Fruit fly (Drosophila melanogaster) whole organism, embryonic: ENCODE measurements around the gene CG16723.

Experiments
- Atf3 ChIP-seq: fragments of 200-800 bp; sonication (Bioruptor generic); optimal IDR thresholded peaks from 3 replicates; lab custom pipeline; 2016; ENCODE audit warnings: missing biosample characterization, missing genetic modification characterization
- CG10321 ChIP-seq: fragments of 200-800 bp; sonication (Bioruptor generic); IDR thresholded peaks from 2 replicates; pipeline ENCODE4 v1.3.6; 2022; ENCODE audit warnings: missing biosample characterization, missing genetic modification characterization
- CG10431 ChIP-seq: fragments of 200-800 bp; sonication (Bioruptor generic); optimal IDR thresholded peaks from 3 replicates; lab custom pipeline; 2018; ENCODE audit warnings: missing biosample characterization, mild to moderate bottlenecking, missing genetic modification characterization
- CG10462 ChIP-seq: fragments of 200-800 bp; sonication (Bioruptor generic); optimal IDR thresholded peaks from 2 replicates; lab custom pipeline; 2016; ENCODE audit warnings: missing biosample characterization, missing genetic modification characterization
- CG14860 ChIP-seq: fragments of 200-800 bp; sonication (Bioruptor generic); IDR thresholded peaks from 3 replicates; pipeline ENCODE4 v1.3.6; 2022; ENCODE audit warnings: missing biosample characterization, missing genetic modification characterization; ENCODE audit not compliant: partially characterized antibody
- CG14965 ChIP-seq: fragments of 200-800 bp; sonication (Bioruptor generic); optimal IDR thresholded peaks from 2 replicates; lab custom pipeline; 2016; ENCODE audit warnings: missing biosample characterization, missing genetic modification characterization, borderline replicate concordance
- CG31441 ChIP-seq: fragments of 200-800 bp; sonication (Bioruptor generic); IDR thresholded peaks from 2 replicates; pipeline ENCODE4 v1.3.6; 2022; ENCODE audit warnings: missing biosample characterization, missing genetic modification characterization
- CG32772 ChIP-seq: fragments of 200-800 bp; sonication (Bioruptor generic); IDR thresholded peaks from 2 replicates; pipeline ENCODE4 v1.3.6; 2022; ENCODE audit warnings: missing biosample characterization, missing genetic modification characterization
- CG34224 ChIP-seq: fragments of 200-800 bp; sonication (Bioruptor generic); IDR thresholded peaks from 3 replicates; pipeline ENCODE4 v1.3.6; 2022; ENCODE audit warnings: missing biosample characterization, missing genetic modification characterization; ENCODE audit not compliant: partially characterized antibody
- CG4854 ChIP-seq: fragments of 200-800 bp; sonication (Bioruptor generic); optimal IDR thresholded peaks from 2 replicates; lab custom pipeline; 2016; ENCODE audit warnings: missing biosample characterization, missing genetic modification characterization, inconsistent platforms
- CG6791 ChIP-seq: fragments of 200-800 bp; sonication (Bioruptor generic); IDR thresholded peaks from 3 replicates; pipeline ENCODE4 v1.3.6; 2022; ENCODE audit warnings: missing biosample characterization, missing genetic modification characterization; ENCODE audit not compliant: partially characterized antibody
- CG7357 ChIP-seq: fragments of 200-800 bp; sonication (Bioruptor generic); IDR thresholded peaks from 3 replicates; pipeline ENCODE4 v1.3.6; 2022; ENCODE audit warnings: missing biosample characterization, missing genetic modification characterization
- CG8089 ChIP-seq: fragments of 200-800 bp; sonication (Bioruptor generic); optimal IDR thresholded peaks from 3 replicates; lab custom pipeline; 2016; ENCODE audit warnings: missing biosample characterization, missing genetic modification characterization
- CG8388 ChIP-seq: fragments of 200-800 bp; sonication (Bioruptor generic); optimal IDR thresholded peaks from 2 replicates; lab custom pipeline; 2019; ENCODE audit warnings: missing biosample characterization, mild to moderate bottlenecking, missing genetic modification characterization, moderate library complexity
- D19B ChIP-seq: fragments of 200-800 bp; sonication (Bioruptor generic); optimal IDR thresholded peaks from 2 replicates; lab custom pipeline; 2017; ENCODE audit warnings: missing biosample characterization, mild to moderate bottlenecking, missing genetic modification characterization
- Dbx ChIP-seq: fragments of 200-800 bp; sonication (Bioruptor generic); IDR thresholded peaks from 3 replicates; pipeline ENCODE4 v1.3.6; 2022; ENCODE audit warnings: missing biosample characterization, missing genetic modification characterization
- H15 ChIP-seq: fragments of 200-800 bp; sonication (Bioruptor generic); IDR thresholded peaks from 3 replicates; pipeline ENCODE4 v1.3.6; 2022; ENCODE audit warnings: missing biosample characterization, missing genetic modification characterization
- Hr3 ChIP-seq: fragments of 200-800 bp; sonication (Bioruptor generic); optimal IDR thresholded peaks from 3 replicates; lab custom pipeline; 2016; ENCODE audit warnings: missing biosample characterization, missing genetic modification characterization
- MBD-R2 ChIP-seq: fragments of 200-800 bp; sonication (Bioruptor generic); IDR thresholded peaks from 2 replicates; pipeline ENCODE4 v1.3.6; 2022; ENCODE audit warnings: missing biosample characterization, missing genetic modification characterization
- MESR4 ChIP-seq: fragments of 200-800 bp; sonication (Bioruptor generic); optimal IDR thresholded peaks from 2 replicates; lab custom pipeline; 2018; ENCODE audit warnings: missing biosample characterization, mild to moderate bottlenecking, missing genetic modification characterization, moderate library complexity
- YL-1 ChIP-seq: fragments of 200-800 bp; sonication (Bioruptor generic); optimal IDR thresholded peaks from 3 replicates; lab custom pipeline; 2017; ENCODE audit warnings: missing biosample characterization, mild to moderate bottlenecking, missing genetic modification characterization
- ab ChIP-seq: fragments of 200-800 bp; sonication (Bioruptor generic); optimal IDR thresholded peaks from 2 replicates; lab custom pipeline; 2016; ENCODE audit warnings: missing biosample characterization, missing genetic modification characterization
- cas ChIP-seq: fragments of 200-800 bp; sonication (Bioruptor generic); IDR thresholded peaks from 2 replicates; pipeline ENCODE4 v1.3.6; 2022; ENCODE audit warnings: missing biosample characterization, missing genetic modification characterization
- chinmo ChIP-seq: fragments of 200-800 bp; sonication (Bioruptor generic); IDR thresholded peaks from 4 replicates; pipeline ENCODE4 v1.3.6; 2022; ENCODE audit warnings: missing biosample characterization, missing genetic modification characterization; ENCODE audit not compliant: partially characterized antibody
- cwo ChIP-seq: fragments of 200-800 bp; sonication (Bioruptor generic); optimal IDR thresholded peaks from 3 replicates; lab custom pipeline; 2017; ENCODE audit warnings: missing biosample characterization, missing genetic modification characterization, mild to moderate bottlenecking, moderate library complexity, missing genetic modification reagents
- exex ChIP-seq: fragments of 200-800 bp; sonication (Bioruptor generic); optimal IDR thresholded peaks from 4 replicates; lab custom pipeline; 2018; ENCODE audit warnings: missing biosample characterization, mild to moderate bottlenecking, missing genetic modification characterization, moderate library complexity
- knrl ChIP-seq: fragments of 200-800 bp; sonication (Bioruptor generic); IDR thresholded peaks from 3 replicates; pipeline ENCODE4 v1.3.6; 2022; ENCODE audit warnings: missing biosample characterization, missing genetic modification characterization; ENCODE audit not compliant: partially characterized antibody
- mld ChIP-seq: fragments of 200-800 bp; sonication (Bioruptor generic); IDR thresholded peaks from 3 replicates; pipeline ENCODE4 v1.3.6; 2022; ENCODE audit warnings: missing biosample characterization, missing genetic modification characterization; ENCODE audit not compliant: partially characterized antibody
- sisA ChIP-seq: fragments of 200-800 bp; sonication (Bioruptor generic); IDR thresholded peaks from 2 replicates; pipeline ENCODE4 v1.3.6; 2022; ENCODE audit warnings: missing biosample characterization, missing genetic modification characterization
- sug ChIP-seq: fragments of 200-800 bp; optimal IDR thresholded peaks from 2 replicates; lab custom pipeline; 2019; ENCODE audit warnings: missing biosample characterization, mild to moderate bottlenecking, missing genetic modification characterization, moderate library complexity
- trh ChIP-seq: fragments of 200-800 bp; sonication (Bioruptor generic); optimal IDR thresholded peaks from 2 replicates; lab custom pipeline; 2016; ENCODE audit warnings: missing biosample characterization, missing genetic modification characterization
- unc-4 ChIP-seq: fragments of 200-800 bp; sonication (Bioruptor generic); IDR thresholded peaks from 2 replicates; pipeline ENCODE4 v1.3.6; 2022; ENCODE audit warnings: missing biosample characterization, missing genetic modification characterization; ENCODE audit not compliant: partially characterized antibody

The CG16723 gene

dm6 chr3R:23601346-23601817 is 5.3 kb upstream of the CG16723 start (continued):
- no peak for TF ChIP-seq CG14965
- TF ChIP-seq cas (GFP tag; lab: Robert Waterston, UW): no peak
- 0 out of 2 replicates have a peak, but pooled peaks have one; percentile 7 for TF ChIP-seq MBD-R2 (GFP tag; lab: Robert Waterston, UW)
- TF ChIP-seq Dbx (GFP tag; lab: Robert Waterston, UW): peak; percentile 13; the same call in 1 of the 3 replicates
- no peak for TF ChIP-seq CG10431 (GFP tag; lab: Kevin White, UChicago)
- peak; percentile 49; the same call in 1 of the 3 replicates for TF ChIP-seq mld (GFP tag; lab: Robert Waterston, UW)
- TF ChIP-seq unc-4 (GFP tag; lab: Robert Waterston, UW): peak; percentile 48; the same call in 1 of the 2 replicates
- TF ChIP-seq knrl (GFP tag; lab: Robert Waterston, UW): peak; percentile 54; the same call in 2 of the 3 replicates
- TF ChIP-seq Hr3 (GFP tag; lab: Kevin White, UChicago): no peak
- TF ChIP-seq CG32772 (GFP tag; lab: Robert Waterston, UW): no peak
- peak; percentile 55; the same call in 1 of the 2 replicates for TF ChIP-seq CG10321 (GFP tag; lab: Robert Waterston, UW)
- TF ChIP-seq Atf3 (GFP tag; lab: Kevin White, UChicago): no peak
- no peak for TF ChIP-seq sisA (GFP tag; lab: Robert Waterston, UW)
- peak; percentile 59; the same call in 2 of the 3 replicates for TF ChIP-seq CG34224 (GFP tag; lab: Robert Waterston, UW)
- TF ChIP-seq, all 482 proteins: peak for 50

- no peak for TF ChIP-seq ab (GFP tag; lab: Kevin White, UChicago)
- 0 out of 3 replicates have a peak, but pooled peaks have one; percentile 30 for TF ChIP-seq CG7357 (GFP tag; lab: Robert Waterston, UW)
- TF ChIP-seq exex: peak; percentile 20
- TF ChIP-seq CG8388 (GFP tag; lab: Kevin White, UChicago): no peak
- no peak for TF ChIP-seq chinmo
- no peak for TF ChIP-seq cwo (GFP tag; lab: Kevin White, UChicago)
- no peak for TF ChIP-seq mld (GFP tag; lab: Robert Waterston, UW)
- TF ChIP-seq trh (GFP tag; lab: Kevin White, UChicago): no peak
- TF ChIP-seq YL-1 (GFP tag; lab: Kevin White, UChicago): no peak
- no peak for TF ChIP-seq CG8089 (GFP tag; lab: Kevin White, UChicago)
Observed at dm6 chr3R:23598934-23599333, 2.9 kb upstream of the CG16723 start, which contains the start of gene CG10183. Gene CG10183 (minus strand): TSS chr3R:23599034.

dm6 chr3R:23592669-23593068 is 3.4 kb downstream of the CG16723 start, which contains the start of gene CG33337:
Gene CG33337 (minus strand): TSS chr3R:23592769.
- TF ChIP-seq D19B (GFP tag; lab: Kevin White, UChicago) (peak; percentile 78), H15 (GFP tag; lab: Robert Waterston, UW) (no peak)

dm6 chr3R:23589719-23590118 is 6.4 kb downstream of the CG16723 start, which contains the start of gene CG10182:
Gene CG10182 (minus strand): TSS chr3R:23589819.
- TF ChIP-seq CG10462 (GFP tag; lab: Kevin White, UChicago): no peak
- no peak for TF ChIP-seq sug (tag; lab: Kevin White, UChicago)
- no peak for TF ChIP-seq MESR4 (GFP tag; lab: Kevin White, UChicago)
- TF ChIP-seq CG31441 (GFP tag; lab: Robert Waterston, UW): no peak
- TF ChIP-seq cwo (GFP tag; lab: Kevin White, UChicago): peak; percentile 80
- no peak for TF ChIP-seq CG6791 (GFP tag; lab: Robert Waterston, UW)
- TF ChIP-seq exex: peak; percentile 70
- TF ChIP-seq CG4854: no peak
- no peak for TF ChIP-seq CG14860 (GFP tag; lab: Robert Waterston, UW)
